Fruit fly (Drosophila melanogaster) whole organism: ENCODE results near the gene sens.

Source experiments
- CG8478 ChIP-seq: fragments of >200 bp; optimal IDR thresholded peaks from 2 replicates; lab custom pipeline; 2018; ENCODE audit warnings: inconsistent platforms
- EcR ChIP-seq, 2 experiments: fragments of >200 bp; optimal IDR thresholded peaks; 2 replicates each; lab custom pipeline; 2017; ENCODE audit warnings: missing biosample characterization in 2 of 2, missing genetic modification characterization in 2 of 2, missing genetic modification reagents in 2 of 2
- pan ChIP-seq: fragments of >200 bp; optimal IDR thresholded peaks from 2 replicates; lab custom pipeline; 2017
- usp ChIP-seq: fragments of >200 bp; optimal IDR thresholded peaks from 2 replicates; lab custom pipeline; 2017; ENCODE audit warnings: missing biosample characterization, missing genetic modification characterization, mixed read lengths

DNA sequence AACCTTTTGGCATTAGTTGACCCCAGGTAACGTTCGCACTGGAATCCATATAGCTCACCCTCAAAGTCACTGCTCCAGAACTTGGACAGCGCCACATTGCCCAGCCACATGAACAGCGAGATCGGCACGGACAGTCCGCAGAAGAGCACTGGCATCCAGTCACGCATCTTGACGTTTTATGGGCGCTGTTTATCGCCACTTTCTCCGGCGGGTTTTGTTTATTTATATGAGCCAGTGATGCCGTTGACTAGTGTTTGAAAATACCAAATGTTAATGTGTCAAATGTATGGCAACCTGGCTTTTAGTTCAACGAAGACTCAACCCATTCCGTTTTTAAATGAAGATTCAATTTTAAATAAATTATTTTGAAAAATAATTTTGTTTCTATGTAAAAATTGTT, 13.3 kb downstream of the sens start, which contains the start of gene CG10171:
- TF ChIP-seq CG8478 (lab: Kevin White, UChicago) (no peak), pan (lab: Kevin White, UChicago) (no peak), EcR (GFP tag; optimal IDR thresholded peaks at IDR 0.05; lab: Kevin White, UChicago) (no peak), usp (no peak)
